Worm (Caenorhabditis elegans) whole organism, midembryonic: ENCODE results near the gene W03F9.4.

Experiments
- T22C8.4 ChIP-seq: fragments of 200-800 bp; sonication (Bioruptor generic); IDR thresholded peaks from 2 replicates; pipeline ENCODE4 v1.3.6; 2022; ENCODE audit warnings: missing genetic modification characterization, missing compliant biosample characterization
- flt-1 ChIP-seq: fragments of 200-800 bp; sonication (Bioruptor generic); IDR thresholded peaks from 2 replicates; pipeline ENCODE4 v1.3.6; 2022; ENCODE audit warnings: missing genetic modification characterization, missing compliant biosample characterization
- med-1 ChIP-seq: sonication (generic microtip); optimal IDR thresholded peaks from 2 replicates; lab custom pipeline; 2017; ENCODE audit warnings: missing genetic modification characterization, mild to moderate bottlenecking, missing compliant biosample characterization, antibody characterized with exemption, missing genetic modification reagents; ENCODE audit not compliant: insufficient read depth
- ref-1 ChIP-seq: fragments of 200-800 bp; sonication (Bioruptor generic); conservative IDR thresholded peaks from 2 replicates; pipeline ENCODE4 v1.3.6; 2022; ENCODE audit warnings: missing genetic modification reagents, missing genetic modification characterization, missing compliant biosample characterization

DNA sequence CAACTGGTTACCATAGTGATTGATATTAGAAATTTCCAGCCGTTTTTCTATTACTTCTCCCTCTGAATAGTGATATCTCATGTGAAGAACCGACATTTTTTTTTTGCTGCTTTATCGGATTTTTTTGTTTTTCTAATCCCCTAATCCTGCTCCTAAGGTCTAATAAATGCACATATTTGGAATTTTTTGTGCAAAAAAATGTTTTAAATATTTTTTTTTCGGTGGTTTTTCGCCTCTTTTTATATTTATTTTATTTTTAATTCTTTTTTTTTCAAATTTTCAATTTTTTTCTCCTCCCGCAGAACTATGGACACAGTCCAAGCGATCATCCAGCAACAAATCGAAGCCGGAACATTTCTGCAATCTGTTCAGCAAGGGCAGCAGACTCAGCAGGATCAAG lies 15.5 kb upstream of the W03F9.4 start, which contains the start of gene Y108G3AL.2:
- TF ChIP-seq T22C8.4 (GFP tag; lab: Robert Waterston, UW) (no peak), flt-1 (GFP tag; lab: Robert Waterston, UW) (no peak), med-1 (GFP tag; lab: Kevin White, UChicago) (no peak), ref-1 (GFP tag; lab: Robert Waterston, UW) (no peak)
